Fruit fly (Drosophila melanogaster) whole organism, prepupa: Measurements from ENCODE around the gene pros.
A peak's percentile ranks its signal among the peaks of the same experiment; 100 is the strongest.

ENCODE experiments used
- Blimp-1 ChIP-seq: fragments of 200-800 bp; sonication (Bioruptor generic); optimal IDR thresholded peaks from 3 replicates; lab custom pipeline; 2017; ENCODE audit warnings: missing biosample characterization, missing genetic modification characterization, mild to moderate bottlenecking, moderate library complexity, missing genetic modification reagents
- CG11294 ChIP-seq: fragments of 200-800 bp; sonication (Bioruptor generic); IDR thresholded peaks from 2 replicates; pipeline ENCODE4 v1.3.6; 2022; ENCODE audit warnings: missing biosample characterization, missing genetic modification characterization
- CG11762 ChIP-seq: fragments of 200-800 bp; sonication (Bioruptor generic); optimal IDR thresholded peaks from 3 replicates; lab custom pipeline; 2016; ENCODE audit warnings: missing biosample characterization, missing genetic modification characterization; ENCODE audit not compliant: insufficient read depth
- CG15336 ChIP-seq: fragments of 200-800 bp; sonication (Bioruptor generic); IDR thresholded peaks from 2 replicates; pipeline ENCODE4 v1.3.6; 2022; ENCODE audit warnings: missing biosample characterization, missing genetic modification characterization
- CG1621 ChIP-seq: fragments of 200-800 bp; sonication (Bioruptor generic); optimal IDR thresholded peaks from 3 replicates; lab custom pipeline; 2018; ENCODE audit warnings: missing biosample characterization, mild to moderate bottlenecking, missing genetic modification characterization
- CG16779 ChIP-seq: fragments of 200-800 bp; sonication (Bioruptor generic); optimal IDR thresholded peaks from 3 replicates; lab custom pipeline; 2017; ENCODE audit warnings: missing biosample characterization, mild to moderate bottlenecking, missing genetic modification characterization
- CG31627 ChIP-seq: fragments of 200-800 bp; sonication (Bioruptor generic); optimal IDR thresholded peaks from 3 replicates; lab custom pipeline; 2016; ENCODE audit warnings: missing biosample characterization, missing genetic modification characterization
- CG32006 ChIP-seq: fragments of 200-800 bp; sonication (Bioruptor generic); optimal IDR thresholded peaks from 3 replicates; lab custom pipeline; 2017; ENCODE audit warnings: missing biosample characterization, mild to moderate bottlenecking, missing genetic modification characterization
- CG3919 ChIP-seq: fragments of 200-800 bp; sonication (Bioruptor generic); optimal IDR thresholded peaks from 3 replicates; lab custom pipeline; 2016; ENCODE audit warnings: missing biosample characterization, missing genetic modification characterization
- CG4318 ChIP-seq: fragments of 200-800 bp; sonication (Bioruptor generic); optimal IDR thresholded peaks from 3 replicates; lab custom pipeline; 2017; ENCODE audit warnings: missing biosample characterization, mild to moderate bottlenecking, missing genetic modification characterization
- CG6163 ChIP-seq: fragments of 200-800 bp; sonication (Bioruptor generic); IDR thresholded peaks from 3 replicates; pipeline ENCODE4 v1.3.6; 2022; ENCODE audit warnings: missing biosample characterization, missing genetic modification characterization
- CG6808 ChIP-seq: fragments of 200-800 bp; sonication (Bioruptor generic); optimal IDR thresholded peaks from 3 replicates; lab custom pipeline; 2017; ENCODE audit warnings: missing biosample characterization, missing genetic modification characterization, mild to moderate bottlenecking, moderate library complexity, missing genetic modification reagents
- CG7368 ChIP-seq: fragments of 200-800 bp; sonication (Bioruptor generic); optimal IDR thresholded peaks from 3 replicates; lab custom pipeline; 2016; ENCODE audit warnings: missing biosample characterization, missing genetic modification characterization
- CG8119 ChIP-seq: fragments of 200-800 bp; sonication (Bioruptor generic); IDR thresholded peaks from 3 replicates; pipeline ENCODE4 v1.3.6; 2022; ENCODE audit warnings: missing biosample characterization, missing genetic modification characterization
- CG8319 ChIP-seq: fragments of 200-800 bp; sonication (Bioruptor generic); optimal IDR thresholded peaks from 3 replicates; lab custom pipeline; 2016; ENCODE audit warnings: missing biosample characterization, missing genetic modification characterization
- CG8632 ChIP-seq: fragments of 200-800 bp; sonication (Bioruptor generic); optimal IDR thresholded peaks from 3 replicates; lab custom pipeline; 2016; ENCODE audit warnings: missing biosample characterization, missing genetic modification characterization
- Eip75B ChIP-seq: fragments of 200-800 bp; sonication (Bioruptor generic); optimal IDR thresholded peaks from 3 replicates; lab custom pipeline; 2016; ENCODE audit warnings: missing biosample characterization, missing genetic modification characterization
- Eip78C ChIP-seq: fragments of 200-800 bp; sonication (Bioruptor generic); peaks from one replicate; lab custom pipeline; 2016; ENCODE audit warnings: missing biosample characterization, missing genetic modification characterization
- Eip93F ChIP-seq: fragments of 200-800 bp; sonication (Bioruptor generic); optimal IDR thresholded peaks from 2 replicates; lab custom pipeline; 2016; ENCODE audit warnings: missing biosample characterization, mild to moderate bottlenecking, missing genetic modification characterization
- Ets21C ChIP-seq: fragments of 200-800 bp; sonication (Bioruptor generic); optimal IDR thresholded peaks from 3 replicates; lab custom pipeline; 2016; ENCODE audit warnings: missing biosample characterization, missing genetic modification characterization
- Hr38 ChIP-seq: sonication (Bioruptor generic); optimal IDR thresholded peaks from 2 replicates; lab custom pipeline; 2016; ENCODE audit warnings: missing biosample characterization, missing genetic modification characterization
- Hr4 ChIP-seq: fragments of 200-800 bp; sonication (Bioruptor generic); optimal IDR thresholded peaks from 3 replicates; lab custom pipeline; 2016; ENCODE audit warnings: missing biosample characterization, missing genetic modification characterization
- Lpt ChIP-seq: fragments of 200-800 bp; sonication (Bioruptor generic); optimal IDR thresholded peaks from 3 replicates; lab custom pipeline; 2016; ENCODE audit warnings: missing biosample characterization, missing genetic modification characterization
- Met ChIP-seq: fragments of 200-800 bp; sonication (Bioruptor generic); optimal IDR thresholded peaks from 3 replicates; lab custom pipeline; 2016; ENCODE audit warnings: missing biosample characterization, missing genetic modification characterization
- OdsH ChIP-seq: fragments of 200-800 bp; sonication (Bioruptor generic); optimal IDR thresholded peaks from 3 replicates; lab custom pipeline; 2016; ENCODE audit warnings: missing biosample characterization, missing genetic modification characterization
- Smox ChIP-seq: fragments of 200-800 bp; sonication (Bioruptor generic); optimal IDR thresholded peaks from 3 replicates; lab custom pipeline; 2016; ENCODE audit warnings: missing biosample characterization, missing genetic modification characterization
- Sox14 ChIP-seq: fragments of 200-800 bp; sonication (Bioruptor generic); optimal IDR thresholded peaks from 3 replicates; lab custom pipeline; 2016; ENCODE audit warnings: missing biosample characterization, missing genetic modification characterization
- achi ChIP-seq: fragments of 200-800 bp; sonication (Bioruptor generic); optimal IDR thresholded peaks from 3 replicates; lab custom pipeline; 2016; ENCODE audit warnings: missing biosample characterization, missing genetic modification characterization
- acj6 ChIP-seq: fragments of 200-800 bp; sonication (Bioruptor generic); optimal IDR thresholded peaks from 3 replicates; lab custom pipeline; 2016; ENCODE audit warnings: missing biosample characterization, missing genetic modification characterization
- dac ChIP-seq: fragments of 200-800 bp; sonication (Bioruptor generic); optimal IDR thresholded peaks from 2 replicates; lab custom pipeline; 2017; ENCODE audit warnings: missing biosample characterization, mild to moderate bottlenecking, missing genetic modification characterization
- esn ChIP-seq: fragments of 200-800 bp; sonication (Bioruptor generic); optimal IDR thresholded peaks from 2 replicates; lab custom pipeline; 2016; ENCODE audit warnings: missing biosample characterization, mild to moderate bottlenecking, missing genetic modification characterization, moderate library complexity
- fd85E ChIP-seq: fragments of 200-800 bp; sonication (Bioruptor generic); optimal IDR thresholded peaks from 3 replicates; lab custom pipeline; 2016; ENCODE audit warnings: missing biosample characterization, missing genetic modification characterization
- fkh ChIP-seq: fragments of 200-800 bp; sonication (Bioruptor generic); optimal IDR thresholded peaks from 3 replicates; lab custom pipeline; 2017; ENCODE audit warnings: missing biosample characterization, mild to moderate bottlenecking, missing genetic modification characterization, moderate library complexity
- pdm3 ChIP-seq: fragments of 200-800 bp; sonication (Bioruptor generic); optimal IDR thresholded peaks from 3 replicates; lab custom pipeline; 2016; ENCODE audit warnings: missing biosample characterization, missing genetic modification characterization
- salr ChIP-seq, 2 experiments: fragments of 200-800 bp; sonication (Bioruptor generic); optimal IDR thresholded peaks; 3 replicates each; lab custom pipeline; 2016 to 2018; ENCODE audit warnings: missing biosample characterization in 2 of 2, missing genetic modification characterization in 2 of 2, mild to moderate bottlenecking in 1 of 2
- ss ChIP-seq, 2 experiments: fragments of 200-800 bp; sonication (Bioruptor generic); optimal IDR thresholded peaks; 2 replicates in 1 of 2; 3 replicates in 1 of 2; lab custom pipeline; 2017 to 2018; ENCODE audit warnings: mild to moderate bottlenecking in 2 of 2, missing biosample characterization in 2 of 2, missing genetic modification characterization in 2 of 2, moderate library complexity in 1 of 2
- svp ChIP-seq: fragments of 200-800 bp; sonication (Bioruptor generic); peaks from one replicate; lab custom pipeline; 2016; ENCODE audit warnings: missing biosample characterization, missing genetic modification characterization
- topi ChIP-seq: fragments of 200-800 bp; sonication (Bioruptor generic); optimal IDR thresholded peaks from 3 replicates; lab custom pipeline; 2016; ENCODE audit warnings: missing biosample characterization, missing genetic modification characterization
- vri ChIP-seq: fragments of 200-800 bp; sonication (Bioruptor generic); optimal IDR thresholded peaks from 3 replicates; lab custom pipeline; 2016; ENCODE audit warnings: missing biosample characterization, mild to moderate bottlenecking, missing genetic modification characterization

Gene pros

dm6 chr3R:11344901-11345300 lies 16.6 kb downstream of the pros start:
- TF ChIP-seq Lpt, result no peak
- no peak for TF ChIP-seq pdm3 (GFP tag; lab: Kevin White, UChicago)
- no peak for TF ChIP-seq CG11762 (GFP tag; lab: Kevin White, UChicago)
- TF ChIP-seq Eip78C (GFP tag; lab: Kevin White, UChicago), result no peak
- no peak for TF ChIP-seq CG7368 (GFP tag; lab: Kevin White, UChicago)

dm6 chr3R:11350741-11351140 lies 22.5 kb downstream of the pros start:
- no peak for TF ChIP-seq CG32006
- no peak for TF ChIP-seq OdsH
- no peak for TF ChIP-seq CG8319 (GFP tag; lab: Kevin White, UChicago)
- no peak for TF ChIP-seq CG6163 (GFP tag; lab: Robert Waterston, UW)
- no peak for TF ChIP-seq CG1621 (tag; lab: Kevin White, UChicago)
- TF ChIP-seq dac, result no peak
- TF ChIP-seq CG11294 (GFP tag; lab: Robert Waterston, UW), result no peak

DNA sequence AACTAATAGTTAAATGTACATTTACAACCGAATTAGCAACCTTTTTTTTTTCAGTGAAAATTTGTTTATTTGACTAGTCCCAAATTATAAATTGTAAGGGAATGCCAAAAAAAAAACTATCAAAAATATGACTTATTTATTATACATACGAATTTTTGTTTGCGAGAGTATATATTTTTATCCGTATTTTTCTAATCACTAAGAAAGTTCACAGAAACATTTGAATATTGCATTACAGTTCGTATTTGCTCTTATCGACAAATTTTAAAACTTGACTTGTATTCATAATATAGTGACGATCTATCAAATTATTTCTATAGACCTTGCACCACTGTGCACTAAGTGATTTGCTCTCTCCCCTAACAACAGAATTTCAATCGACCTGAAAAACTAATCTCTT lies 23.0 kb downstream of the pros start:
- no peak for TF ChIP-seq Met (GFP tag; lab: Kevin White, UChicago)
- TF ChIP-seq svp (GFP tag; lab: Kevin White, UChicago), result peak; percentile 7
- TF ChIP-seq CG8632 (GFP tag; lab: Kevin White, UChicago), result no peak
- peak; percentile 51 for TF ChIP-seq Eip78C (GFP tag; lab: Kevin White, UChicago)
- no peak for TF ChIP-seq salr (GFP tag; optimal IDR thresholded peaks at IDR 0.05; lab: Kevin White, UChicago)

dm6 chr3R:11351721-11352481 lies 23.6 kb downstream of the pros start:
- TF ChIP-seq Smox (no peak), ss (GFP tag; optimal IDR thresholded peaks at IDR 0.05; lab: Kevin White, UChicago) (no peak), OdsH (no peak), Hr38 (GFP tag; lab: Kevin White, UChicago) (no peak), CG11294 (GFP tag; lab: Robert Waterston, UW) (no peak), CG7368 (GFP tag; lab: Kevin White, UChicago) (no peak), vri (no peak), acj6 (GFP tag; lab: Kevin White, UChicago) (no peak), CG31627 (GFP tag; lab: Kevin White, UChicago) (no peak)

DNA sequence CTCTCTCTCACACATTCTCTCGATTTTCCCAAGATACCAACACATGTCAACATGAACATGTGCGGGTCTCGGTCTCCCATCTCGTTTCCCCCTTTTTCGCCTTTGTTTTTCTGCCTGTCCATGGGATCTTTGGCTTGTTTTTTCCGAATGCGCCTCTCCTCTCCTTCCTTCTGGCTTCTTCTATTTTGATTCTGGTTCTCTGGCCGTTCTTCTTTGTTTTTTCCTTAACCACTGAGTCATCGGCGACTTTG lies 24.1 kb downstream of the pros start:
- TF ChIP-seq fd85E, result no peak
- TF ChIP-seq CG6163 (GFP tag; lab: Robert Waterston, UW), result peak; percentile 48; the same call in 1 of the 3 replicates
- no peak for TF ChIP-seq Eip75B
- TF ChIP-seq CG6808 (GFP tag; lab: Kevin White, UChicago), result no peak
- no peak for TF ChIP-seq Blimp-1 (GFP tag; lab: Kevin White, UChicago)
- TF ChIP-seq Lpt, result peak; percentile 1
- no peak for TF ChIP-seq achi
- no peak for TF ChIP-seq fkh

- TF ChIP-seq Eip78C (GFP tag; lab: Kevin White, UChicago) (peak; percentile 56), CG8119 (GFP tag; lab: Robert Waterston, UW) (0 out of 3 replicates have a peak, but pooled peaks have one; percentile 32), CG6163 (GFP tag; lab: Robert Waterston, UW) (peak; percentile 25; the same call in 1 of the 3 replicates), CG4318 (GFP tag; lab: Kevin White, UChicago) (no peak), OdsH (no peak), Ets21C (GFP tag; lab: Kevin White, UChicago) (no peak), esn (GFP tag; lab: Kevin White, UChicago) (peak; percentile 19), dac (no peak), CG15336 (GFP tag; lab: Robert Waterston, UW) (no peak; the same call in 1 of the 2 replicates), Blimp-1 (GFP tag; lab: Kevin White, UChicago) (no peak), Eip93F (no peak), CG3919 (GFP tag; lab: Kevin White, UChicago) (peak; percentile 10), svp (GFP tag; lab: Kevin White, UChicago) (peak; percentile 66), CG16779 (tag; lab: Kevin White, UChicago) (peak; percentile 10), Sox14 (GFP tag; lab: Kevin White, UChicago) (peak; percentile 33), topi (peak; percentile 5), Hr4 (GFP tag; lab: Kevin White, UChicago) (no peak), CG6808 (GFP tag; lab: Kevin White, UChicago) (no peak), vri (peak; percentile 1), CG1621 (tag; lab: Kevin White, UChicago) (no peak)
Measured at dm6 chr3R:11352912-11353838, 24.9 kb downstream of the pros start, which contains the start of the genes KP78a and KP78b. Gene KP78a, minus strand, starts transcription at chr3R:11353131. Gene KP78b, minus strand, starts transcription at chr3R:11353131.
